Worm (Caenorhabditis elegans) whole organism, young adult: ENCODE data around the gene ZK742.4.

Source experiments
- B0336.3 ChIP-seq: fragments of 200-800 bp; sonication (Bioruptor generic); IDR thresholded peaks from 2 replicates; pipeline ENCODE4 v1.3.6; 2022; ENCODE audit warnings: missing genetic modification characterization, missing compliant biosample characterization
- F22D6.2 ChIP-seq: sonication (generic microtip); optimal IDR thresholded peaks from 2 replicates; lab custom pipeline; 2016; ENCODE audit warnings: mild to moderate bottlenecking, missing genetic modification characterization, missing compliant biosample characterization
- F33H1.4 ChIP-seq: fragments of 200-800 bp; sonication (Bioruptor generic); IDR thresholded peaks from 2 replicates; pipeline ENCODE4 v1.3.6; 2022; ENCODE audit warnings: missing genetic modification reagents, missing genetic modification characterization, missing compliant biosample characterization
- F37B4.10 ChIP-seq: fragments of 200-800 bp; sonication (Bioruptor generic); IDR thresholded peaks from 2 replicates; pipeline ENCODE4 v1.3.6; 2022; ENCODE audit warnings: missing genetic modification characterization, missing compliant biosample characterization
- F49E8.2 ChIP-seq: sonication (generic microtip); optimal IDR thresholded peaks from 3 replicates; lab custom pipeline; 2017; ENCODE audit warnings: missing genetic modification characterization, mild to moderate bottlenecking, missing compliant biosample characterization, antibody characterized with exemption, moderate library complexity; ENCODE audit not compliant: insufficient read depth
- Y53G8AR.9 ChIP-seq: fragments of 200-800 bp; sonication (Bioruptor generic); conservative IDR thresholded peaks from 2 replicates; pipeline ENCODE4 v1.3.6; 2022; ENCODE audit warnings: missing genetic modification reagents, missing genetic modification characterization, missing compliant biosample characterization
- Y56A3A.18 ChIP-seq: fragments of 200-800 bp; sonication (Bioruptor generic); IDR thresholded peaks from 2 replicates; pipeline ENCODE4 v1.3.6; 2022; ENCODE audit warnings: missing genetic modification reagents, missing genetic modification characterization, missing compliant biosample characterization
- Y79H2A.3 ChIP-seq: fragments of 200-800 bp; sonication (Bioruptor generic); conservative IDR thresholded peaks from 2 replicates; pipeline ENCODE4 v1.3.6; 2022; ENCODE audit warnings: missing genetic modification reagents, missing genetic modification characterization, missing compliant biosample characterization
- aptf-3 ChIP-seq: fragments of 200-800 bp; sonication (Bioruptor generic); IDR thresholded peaks from 2 replicates; pipeline ENCODE4 v1.3.6; 2022; ENCODE audit warnings: missing genetic modification characterization, missing compliant biosample characterization
- athp-1 ChIP-seq: sonication (generic microtip); optimal IDR thresholded peaks from 2 replicates; lab custom pipeline; 2017; ENCODE audit warnings: mild to moderate bottlenecking, missing genetic modification characterization, missing compliant biosample characterization
- attf-6 ChIP-seq: fragments of 200-800 bp; sonication (Bioruptor generic); IDR thresholded peaks from 2 replicates; pipeline ENCODE4 v1.3.6; 2022; ENCODE audit warnings: missing genetic modification reagents, missing genetic modification characterization, missing compliant biosample characterization
- ceh-58 ChIP-seq: fragments of 200-800 bp; sonication (Bioruptor generic); IDR thresholded peaks from 2 replicates; pipeline ENCODE4 v1.3.6; 2022; ENCODE audit warnings: missing genetic modification characterization, missing compliant biosample characterization
- ceh-79 ChIP-seq: sonication (generic microtip); optimal IDR thresholded peaks from 2 replicates; lab custom pipeline; 2017; ENCODE audit warnings: mild to moderate bottlenecking, missing genetic modification characterization, missing compliant biosample characterization
- dpff-1 ChIP-seq: sonication (generic microtip); optimal IDR thresholded peaks from 2 replicates; lab custom pipeline; 2017; ENCODE audit warnings: mild to moderate bottlenecking, missing genetic modification characterization, missing compliant biosample characterization
- dpl-1 ChIP-seq: fragments of 150-350 bp; optimal IDR thresholded peaks from 2 replicates; lab custom pipeline; 2014; ENCODE audit warnings: missing biosample characterization, missing genetic modification reagents, missing genetic modification characterization
- efl-1 ChIP-seq: fragments of 150-350 bp; optimal IDR thresholded peaks from 2 replicates; lab custom pipeline; 2014; ENCODE audit warnings: missing biosample characterization, missing genetic modification reagents, missing genetic modification characterization
- ekl-4 ChIP-seq: fragments of 200-800 bp; sonication (Bioruptor generic); IDR thresholded peaks from 2 replicates; pipeline ENCODE4 v1.3.6; 2022; ENCODE audit warnings: missing genetic modification reagents, missing genetic modification characterization, missing compliant biosample characterization
- ets-4 ChIP-seq: fragments of 200-800 bp; sonication (Bioruptor generic); optimal IDR thresholded peaks from 2 replicates; lab custom pipeline; 2018; ENCODE audit warnings: mild to moderate bottlenecking, missing genetic modification characterization, missing compliant biosample characterization
- gei-17 ChIP-seq: fragments of 200-800 bp; sonication (Bioruptor generic); optimal IDR thresholded peaks from 2 replicates; lab custom pipeline; 2018; ENCODE audit warnings: mild to moderate bottlenecking, missing genetic modification characterization, missing compliant biosample characterization
- him-1 ChIP-seq: sonication (generic microtip); optimal IDR thresholded peaks from 2 replicates; lab custom pipeline; 2016; ENCODE audit warnings: missing genotype, missing genetic modification reagents, missing genetic modification characterization, missing compliant biosample characterization
- hlh-12 ChIP-seq: sonication (generic microtip); optimal IDR thresholded peaks from 2 replicates; lab custom pipeline; 2016; ENCODE audit warnings: missing genetic modification characterization, missing compliant biosample characterization
- hmg-20 ChIP-seq: fragments of 200-800 bp; sonication (Bioruptor generic); IDR thresholded peaks from 2 replicates; pipeline ENCODE4 v1.3.6; 2022; ENCODE audit warnings: missing genetic modification reagents, missing genetic modification characterization, missing compliant biosample characterization
- hrde-1 ChIP-seq: sonication (generic microtip); optimal IDR thresholded peaks from 2 replicates; lab custom pipeline; 2016; ENCODE audit warnings: missing genetic modification characterization, mild to moderate bottlenecking, missing compliant biosample characterization, moderate library complexity, missing genotype, missing genetic modification reagents, borderline replicate concordance
- hsf-1 ChIP-seq: fragments of 200-800 bp; sonication (Bioruptor generic); IDR thresholded peaks from 2 replicates; pipeline ENCODE4 v1.3.6; 2022; ENCODE audit warnings: missing genetic modification reagents, missing genetic modification characterization, missing compliant biosample characterization
- lin-26 ChIP-seq: fragments of 200-800 bp; sonication (Bioruptor generic); IDR thresholded peaks from 2 replicates; pipeline ENCODE4 v1.3.6; 2022; ENCODE audit warnings: missing genetic modification reagents, missing genetic modification characterization, missing compliant biosample characterization
- lin-54 ChIP-seq: fragments of 200-800 bp; sonication (Bioruptor generic); optimal IDR thresholded peaks from 2 replicates; lab custom pipeline; 2018; ENCODE audit warnings: mild to moderate bottlenecking, missing genetic modification characterization, missing compliant biosample characterization
- lsl-1 ChIP-seq: fragments of 200-800 bp; sonication (Bioruptor generic); optimal IDR thresholded peaks from 2 replicates; lab custom pipeline; 2018; ENCODE audit warnings: mild to moderate bottlenecking, missing genetic modification characterization, moderate library complexity, missing compliant biosample characterization
- madf-6 ChIP-seq: fragments of 200-800 bp; sonication (Bioruptor generic); IDR thresholded peaks from 2 replicates; pipeline ENCODE4 v1.3.6; 2022; ENCODE audit warnings: missing genetic modification reagents, missing genetic modification characterization, missing compliant biosample characterization
- nfya-2 ChIP-seq: fragments of 200-800 bp; sonication (Bioruptor generic); IDR thresholded peaks from 2 replicates; pipeline ENCODE4 v1.3.6; 2022; ENCODE audit warnings: missing genetic modification reagents, missing genetic modification characterization, missing compliant biosample characterization
- pbrm-1 ChIP-seq: fragments of 200-800 bp; sonication (Bioruptor generic); IDR thresholded peaks from 2 replicates; pipeline ENCODE4 v1.3.6; 2022; ENCODE audit warnings: missing genetic modification reagents, missing genetic modification characterization, missing compliant biosample characterization
- repo-1 ChIP-seq: sonication (generic microtip); optimal IDR thresholded peaks from 2 replicates; lab custom pipeline; 2017; ENCODE audit warnings: mild to moderate bottlenecking, missing genetic modification characterization, missing compliant biosample characterization
- rpc-1 ChIP-seq, 2 experiments: fragments of 150-350 bp in 1 of 2; sonication (generic microtip) in 1 of 2; optimal IDR thresholded peaks; 2 replicates each; lab custom pipeline; 2014 to 2018; ENCODE audit warnings: missing biosample characterization in 1 of 2, missing genetic modification characterization in 1 of 2, missing genetic modification reagents in 1 of 2, missing genotype in 1 of 2
- snpc-3.4 ChIP-seq: sonication (generic microtip); optimal IDR thresholded peaks from 2 replicates; lab custom pipeline; 2017; ENCODE audit warnings: missing genetic modification characterization, mild to moderate bottlenecking, missing compliant biosample characterization, antibody characterized with exemption, moderate library complexity, missing genotype, missing genetic modification reagents
- tlf-1 ChIP-seq: fragments of 200-800 bp; sonication (Bioruptor generic); optimal IDR thresholded peaks from 2 replicates; lab custom pipeline; 2018; ENCODE audit warnings: mild to moderate bottlenecking, missing genetic modification characterization, missing compliant biosample characterization
- xnd-1 ChIP-seq: sonication (generic microtip); optimal IDR thresholded peaks from 2 replicates; lab custom pipeline; 2016; ENCODE audit warnings: missing genotype, missing genetic modification reagents, missing genetic modification characterization, missing compliant biosample characterization
- zfh-2 ChIP-seq: fragments of 200-800 bp; sonication (Bioruptor generic); conservative IDR thresholded peaks from 2 replicates; pipeline ENCODE4 v1.3.6; 2022; ENCODE audit warnings: missing genetic modification reagents, missing genetic modification characterization, missing compliant biosample characterization
- zim-3 ChIP-seq: sonication (generic microtip); optimal IDR thresholded peaks from 2 replicates; lab custom pipeline; 2017; ENCODE audit warnings: mild to moderate bottlenecking, missing genetic modification characterization, moderate library complexity, missing compliant biosample characterization
- ztf-22 ChIP-seq: fragments of 200-800 bp; sonication (Bioruptor generic); optimal IDR thresholded peaks from 2 replicates; lab custom pipeline; 2018; ENCODE audit warnings: mild to moderate bottlenecking, missing genetic modification characterization, moderate library complexity, missing compliant biosample characterization
- ztf-3 ChIP-seq: fragments of 200-800 bp; sonication (Bioruptor generic); optimal IDR thresholded peaks from 2 replicates; lab custom pipeline; 2018; ENCODE audit warnings: mild to moderate bottlenecking, missing genetic modification characterization, missing compliant biosample characterization

ZK742.4 gene

ce11 chrV:7816486-7816885, 4.9 kb upstream of the ZK742.4 start:
- TF ChIP-seq ztf-3 (GFP tag; lab: Kevin White, UChicago) = no peak
- TF ChIP-seq, all 124 proteins: peak for 0

DNA sequence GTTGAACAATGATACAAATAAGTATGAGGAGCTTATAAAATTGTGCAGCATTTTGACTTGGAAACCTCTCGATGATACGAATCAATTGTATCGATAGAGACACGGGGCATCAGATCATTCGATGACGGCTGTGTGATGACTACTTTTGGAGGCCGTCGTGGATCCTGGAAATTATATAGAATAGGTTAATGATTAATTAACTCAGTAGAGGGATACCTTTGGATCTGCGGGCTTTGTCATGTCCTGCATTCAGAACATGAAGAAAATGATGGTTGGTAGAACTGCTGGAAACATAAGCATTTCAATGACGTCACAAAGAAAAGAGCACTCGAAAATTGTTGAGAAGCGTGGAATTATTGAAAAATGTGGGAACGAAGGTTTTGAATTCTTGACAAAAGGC, 3.0 kb upstream of the ZK742.4 start, which contains the start of gene ZK742.6:
Gene ZK742.6 (minus strand): TSS at position 342 of the 400 bp plus-strand sequence.
- TF ChIP-seq aptf-3 (GFP tag; lab: Robert Waterston, UW) (no peak), xnd-1 (tag; lab: Kevin White, UChicago) (no peak), Y56A3A.18 (GFP tag; lab: Robert Waterston, UW) (peak; percentile 59; the same call in 1 of the 2 replicates), attf-6 (GFP tag; lab: Robert Waterston, UW) (peak; percentile 41; the same call in 1 of the 2 replicates), hsf-1 (GFP tag; lab: Robert Waterston, UW) (peak; percentile 75), hrde-1 (tag; lab: Kevin White, UChicago) (peak; percentile 53), B0336.3 (peak; percentile 57), athp-1 (tag; lab: Kevin White, UChicago) (peak; percentile 8), hmg-20 (no peak), ceh-58 (0 out of 2 replicates have a peak, but pooled peaks have one; percentile 42), efl-1 (GFP tag; lab: Kevin White, UChicago) (no peak), ztf-22 (GFP tag; lab: Kevin White, UChicago) (no peak), pbrm-1 (GFP tag; lab: Robert Waterston, UW) (0 out of 2 replicates have a peak, but pooled peaks have one; percentile 52), madf-6 (peak; percentile 57), lin-54 (GFP tag; lab: Kevin White, UChicago) (peak; percentile 34), him-1 (tag; lab: Kevin White, UChicago) (peak; percentile 71), ekl-4 (peak; percentile 66), repo-1 (peak; percentile 22), Y53G8AR.9 (GFP tag; lab: Robert Waterston, UW) (0 out of 2 replicates have a peak, but pooled peaks have one; percentile 50), dpff-1 (tag; lab: Kevin White, UChicago) (no peak)

DNA sequence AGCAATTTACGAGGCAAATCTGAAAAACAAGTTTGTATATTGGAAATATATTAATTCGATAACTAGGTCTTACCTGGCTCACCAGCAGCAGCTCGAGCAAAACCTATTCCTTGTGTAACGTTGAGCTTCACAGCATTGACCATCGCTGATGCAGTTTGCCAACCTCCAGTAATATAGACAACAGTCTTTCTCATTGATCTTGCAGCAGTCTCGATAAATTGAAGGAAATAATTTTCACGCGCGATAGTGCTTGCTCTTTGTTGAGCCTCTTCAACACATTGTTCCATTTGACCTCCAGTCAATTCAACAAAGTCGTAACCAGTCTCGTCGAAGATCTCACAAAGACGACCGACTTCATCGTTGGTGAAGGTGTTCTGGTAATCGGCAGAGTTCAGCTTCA, 1.0 kb downstream of the ZK742.4 start:
- TF ChIP-seq hmg-20 (no peak), F33H1.4 (GFP tag; lab: Robert Waterston, UW) (no peak), F37B4.10 (GFP tag; lab: Robert Waterston, UW) (no peak), zfh-2 (GFP tag; lab: Robert Waterston, UW) (no peak), gei-17 (no peak), rpc-1 (optimal IDR thresholded peaks at IDR 0.05; lab: Kevin White, UChicago) (no peak), rpc-1 (tag; optimal IDR thresholded peaks at IDR 0.05; lab: Kevin White, UChicago) (no peak), F49E8.2 (no peak), hlh-12 (no peak), Y79H2A.3 (GFP tag; lab: Robert Waterston, UW) (no peak), lin-26 (GFP tag; lab: Robert Waterston, UW) (no peak), ceh-79 (tag; lab: Kevin White, UChicago) (no peak), ets-4 (no peak), nfya-2 (GFP tag; lab: Robert Waterston, UW) (no peak), snpc-3.4 (tag; lab: Kevin White, UChicago) (no peak), dpl-1 (GFP tag; lab: Kevin White, UChicago) (no peak), tlf-1 (GFP tag; lab: Kevin White, UChicago) (no peak), madf-6 (no peak), lsl-1 (GFP tag; lab: Kevin White, UChicago) (no peak), zim-3 (tag; lab: Kevin White, UChicago) (no peak), F22D6.2 (tag; lab: Kevin White, UChicago) (no peak)
